Worm (Caenorhabditis elegans) whole organism, L1 larva: Measurements from ENCODE around the gene K10D11.3.

Source experiments
- aly-2 ChIP-seq: fragments of 150-350 bp; optimal IDR thresholded peaks from 2 replicates; lab custom pipeline; 2014; ENCODE audit warnings: missing biosample characterization, missing genetic modification characterization
- ama-1 ChIP-seq: fragments of 150-350 bp; optimal IDR thresholded peaks from 2 replicates; lab custom pipeline; 2014
- blmp-1 ChIP-seq: fragments of 150-350 bp; optimal IDR thresholded peaks from 2 replicates; lab custom pipeline; 2014; ENCODE audit warnings: missing biosample characterization, missing genetic modification characterization
- dpl-1 ChIP-seq, 3 experiments: fragments of 150-350 bp in 2 of 3; sonication (generic microtip) in 1 of 3; optimal IDR thresholded peaks; 2 replicates each; lab custom pipeline; 2014 to 2017; ENCODE audit warnings: missing biosample characterization in 3 of 3, missing genetic modification characterization in 3 of 3, missing genetic modification reagents in 3 of 3
- fkh-8 ChIP-seq: sonication (generic microtip); optimal IDR thresholded peaks from 2 replicates; lab custom pipeline; 2016; ENCODE audit warnings: mild to moderate bottlenecking, missing genetic modification characterization, missing compliant biosample characterization
- fos-1 ChIP-seq: fragments of 150-350 bp; optimal IDR thresholded peaks from 2 replicates; lab custom pipeline; 2014; ENCODE audit warnings: missing biosample characterization, missing genetic modification characterization
- jun-1 ChIP-seq: fragments of 150-350 bp; optimal IDR thresholded peaks from 2 replicates; lab custom pipeline; 2014; ENCODE audit warnings: missing biosample characterization, missing genetic modification reagents, missing genetic modification characterization
- nhr-90 ChIP-seq: sonication (generic microtip); optimal IDR thresholded peaks from 2 replicates; lab custom pipeline; 2016; ENCODE audit warnings: mild to moderate bottlenecking, missing genetic modification characterization, missing compliant biosample characterization; ENCODE audit not compliant: poor library complexity
- pax-3 ChIP-seq: fragments of 200-800 bp; sonication (Bioruptor generic); optimal IDR thresholded peaks from 2 replicates; lab custom pipeline; 2018; ENCODE audit warnings: mild to moderate bottlenecking, missing genetic modification characterization, moderate library complexity, missing compliant biosample characterization
- skn-1 ChIP-seq: fragments of 150-350 bp; optimal IDR thresholded peaks from 2 replicates; lab custom pipeline; 2014; ENCODE audit warnings: missing biosample characterization, missing genetic modification characterization
- snpc-4 ChIP-seq: fragments of 150-350 bp; optimal IDR thresholded peaks from 2 replicates; lab custom pipeline; 2014; ENCODE audit warnings: missing biosample characterization, missing genetic modification characterization
- unc-98 ChIP-seq: fragments of 200-800 bp; sonication (Bioruptor generic); IDR thresholded peaks from 2 replicates; pipeline ENCODE4 v1.3.6; 2022; ENCODE audit warnings: missing genetic modification characterization, missing compliant biosample characterization

- TF ChIP-seq dpl-1 (GFP tag; optimal IDR thresholded peaks at IDR 0.05; lab: Kevin White, UChicago), result no peak
- TF ChIP-seq fos-1 (tag; lab: Kevin White, UChicago), result no peak
- TF ChIP-seq nhr-90 (tag; lab: Kevin White, UChicago), result no peak
- no peak for TF ChIP-seq ama-1
- no peak for TF ChIP-seq skn-1 (tag; lab: Kevin White, UChicago)
- no peak for TF ChIP-seq aly-2
- no peak for TF ChIP-seq unc-98 (GFP tag; lab: Robert Waterston, UW)
- TF ChIP-seq blmp-1 (tag; lab: Kevin White, UChicago), result no peak
- TF ChIP-seq pax-3 (tag; lab: Kevin White, UChicago), result no peak
- TF ChIP-seq fkh-8 (tag; lab: Kevin White, UChicago), result no peak
- TF ChIP-seq snpc-4, result no peak
- TF ChIP-seq jun-1 (tag; lab: Kevin White, UChicago), result no peak
Measured at ce11 chrIV:12941254-12941653, 44.7 kb downstream of the K10D11.3 start, which contains the start of gene dod-24.
